Fruit fly (Drosophila melanogaster) ovary, adult (tissue): Measurements from ENCODE around the gene CG13615.

Experiments used
- CG17801 ChIP-seq: fragments of 200-800 bp; optimal IDR thresholded peaks from 2 replicates; lab custom pipeline; 2019; ENCODE audit warnings: missing biosample characterization, mild to moderate bottlenecking, missing genetic modification characterization, moderate library complexity; ENCODE audit not compliant: partially characterized antibody

The CG13615 gene

DNA sequence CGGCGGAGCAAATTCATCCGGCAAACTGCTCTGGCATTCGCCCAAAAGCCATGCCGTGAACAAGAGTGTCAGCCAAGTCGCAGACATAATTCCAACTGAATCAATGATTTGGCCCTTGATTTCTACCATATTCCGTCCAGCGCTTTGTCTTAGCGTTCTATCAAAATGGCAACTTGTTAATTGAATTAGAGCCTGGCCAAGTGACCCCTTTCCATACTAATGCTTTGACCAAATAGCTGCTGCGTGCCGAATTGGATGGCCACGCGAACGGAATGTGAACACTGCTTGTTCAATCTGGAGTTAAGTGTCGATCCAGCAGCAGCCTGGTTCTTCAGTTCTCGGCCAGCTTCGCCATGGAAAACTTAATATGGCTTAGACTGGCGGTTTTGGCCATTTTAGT lies at the start of gene CG13615, which contains the start of gene CG5768:
TSS of gene CG13615 (plus strand) at position 280 of the 400 bp plus-strand sequence.
TSS of gene CG5768 (minus strand) at position 101 of the 400 bp plus-strand sequence.
- TF ChIP-seq CG17801 (GFP tag; lab: Kevin White, UChicago): no peak

DNA sequence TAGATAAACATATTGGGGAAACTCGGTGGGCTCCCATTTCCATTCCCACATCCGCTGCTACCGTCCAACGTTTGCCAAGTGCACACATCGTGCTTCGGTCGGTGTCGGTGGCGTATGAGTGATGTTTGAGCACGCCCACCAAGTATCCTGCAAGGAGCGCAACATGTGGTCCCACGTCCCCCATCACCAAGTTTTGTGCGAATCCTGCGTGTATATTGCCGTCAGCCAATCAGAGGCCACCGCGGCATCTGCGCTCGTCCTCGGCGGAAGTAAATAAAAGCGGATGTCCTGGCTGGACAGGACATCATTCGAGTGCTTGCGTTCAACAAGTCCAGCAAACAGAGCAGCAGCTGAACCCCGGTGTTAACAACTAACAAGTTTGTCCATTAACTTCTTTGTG lies 49.1 kb upstream of the CG13615 start, which contains the start of gene Ms:
TSS of gene Ms (plus strand) at position 301 of the 400 bp plus-strand sequence.
- no peak for TF ChIP-seq CG17801 (GFP tag; lab: Kevin White, UChicago)

DNA sequence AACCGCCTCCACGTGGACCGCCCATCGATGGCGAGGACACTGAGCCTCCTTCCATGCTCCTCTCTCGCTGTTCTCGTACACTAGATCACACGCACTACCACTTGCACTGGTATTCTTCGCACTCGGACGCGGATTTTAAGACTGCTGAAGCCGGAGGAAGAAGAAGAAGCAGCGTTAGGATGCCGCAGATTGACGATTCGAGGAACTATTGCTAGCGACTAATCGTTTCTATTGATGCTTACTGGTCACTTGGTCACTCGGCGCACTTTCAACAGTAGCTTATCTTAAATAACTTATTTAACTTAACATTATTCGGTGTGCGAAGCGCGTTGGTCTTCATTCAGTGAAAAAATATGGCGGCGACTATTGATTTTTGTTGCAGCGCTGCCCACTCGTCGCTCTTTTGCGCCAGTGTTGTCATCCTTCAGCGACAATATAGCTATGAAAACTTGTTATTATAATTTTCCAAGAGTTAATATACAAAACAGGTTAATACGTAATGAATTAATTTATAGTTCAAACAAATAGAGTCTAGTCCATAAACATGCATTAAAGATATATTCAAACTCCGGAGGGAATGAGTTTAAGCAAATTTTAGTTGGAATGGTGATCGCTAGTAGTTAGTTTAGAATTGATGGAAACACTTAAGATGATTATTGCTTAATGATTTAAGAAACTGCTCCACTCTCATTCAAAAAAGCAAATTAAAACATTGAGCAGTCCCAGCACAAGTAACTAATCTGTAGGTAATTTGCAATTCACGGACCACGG lies 41.7 kb upstream of the CG13615 start, which contains the start of the genes CG5746 and CG6454:
TSS of gene CG5746 (minus strand) at position 372 of the 771 bp plus-strand sequence.
TSS of gene CG6454 (plus strand) at position 763 of the 771 bp plus-strand sequence.
- TF ChIP-seq CG17801 (GFP tag; lab: Kevin White, UChicago): peak; percentile 28

DNA sequence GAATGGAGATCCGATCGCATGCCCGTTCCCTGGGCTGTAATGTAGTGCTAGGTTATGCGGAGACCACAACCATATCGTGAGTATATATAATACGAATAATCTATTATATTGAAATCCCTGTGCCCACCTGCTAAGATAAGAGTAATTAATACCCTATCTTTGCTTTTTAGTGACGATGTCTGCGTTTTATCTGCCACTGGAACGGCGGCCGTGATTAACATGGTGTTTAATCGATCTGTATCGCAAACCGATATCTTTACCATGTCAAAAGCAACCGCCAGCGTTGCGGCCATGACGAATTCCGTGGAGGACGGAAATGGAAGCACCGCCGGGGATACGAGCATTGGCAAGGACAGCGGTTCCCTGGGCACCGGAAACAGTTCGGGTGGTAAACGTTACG lies 36.9 kb upstream of the CG13615 start:
- TF ChIP-seq CG17801 (GFP tag; lab: Kevin White, UChicago): no peak

DNA sequence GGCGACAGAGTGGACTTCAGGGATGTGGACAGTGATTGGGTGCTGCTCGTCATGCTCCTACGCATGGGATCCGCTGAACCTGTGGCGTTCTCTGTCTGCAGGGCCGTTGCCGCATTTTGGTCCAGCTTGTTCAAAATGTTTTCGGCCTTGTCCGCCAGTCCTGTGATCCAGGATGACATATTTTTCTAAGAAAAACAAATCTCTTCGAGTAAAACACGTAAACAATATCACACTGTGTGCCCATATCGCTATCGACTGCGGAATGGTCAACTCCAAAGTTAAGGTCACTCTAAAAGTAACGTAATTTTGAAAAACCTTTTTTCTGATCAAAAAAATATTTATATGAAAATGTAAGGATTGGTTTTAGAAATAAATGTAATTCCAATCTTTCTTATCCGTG lies 32.6 kb upstream of the CG13615 start, which contains the start of gene Golgin84:
TSS of gene Golgin84 (minus strand) at position 241 of the 400 bp plus-strand sequence.
- no peak for TF ChIP-seq CG17801 (GFP tag; lab: Kevin White, UChicago)

DNA sequence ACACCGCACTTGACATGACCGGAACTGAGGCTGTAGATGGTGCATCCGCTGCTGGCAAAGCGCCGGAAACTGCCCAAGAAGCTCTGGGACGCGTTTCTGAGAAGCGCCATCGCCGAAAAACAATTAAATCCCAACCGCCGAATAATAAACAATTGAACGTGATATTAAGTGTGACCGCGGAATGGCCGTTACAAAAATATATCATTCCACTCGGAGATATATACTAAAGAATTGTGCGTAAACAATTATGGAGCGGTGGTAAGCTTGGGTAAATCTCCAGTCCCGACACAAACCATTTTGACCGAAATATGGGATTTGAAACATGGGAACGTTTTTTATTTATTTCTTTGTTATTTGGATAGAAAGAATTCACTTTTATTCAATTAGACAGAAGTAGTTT lies 30.4 kb upstream of the CG13615 start, which contains the start of gene CG18528:
TSS of gene CG18528 (minus strand) at position 188 of the 400 bp plus-strand sequence.
- no peak for TF ChIP-seq CG17801 (GFP tag; lab: Kevin White, UChicago)

DNA sequence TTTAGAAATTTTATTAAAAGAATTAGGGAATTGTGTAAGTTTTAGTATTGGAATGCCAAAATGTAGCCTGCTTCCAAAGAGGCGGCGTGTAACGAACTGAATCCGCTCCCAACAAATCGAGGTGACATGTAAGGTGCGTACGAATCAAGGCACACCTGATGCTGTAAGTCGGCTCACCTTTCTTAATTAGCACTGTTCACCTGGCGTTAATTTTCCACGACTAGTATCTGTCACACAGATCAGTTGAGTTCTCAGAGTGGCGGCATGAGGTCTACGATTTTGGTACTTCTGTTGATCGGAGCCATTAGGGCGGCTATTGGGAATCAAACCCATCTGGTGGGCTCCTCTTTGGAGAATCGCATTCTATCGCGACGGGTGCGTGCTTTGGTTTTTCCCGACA lies 28.7 kb upstream of the CG13615 start, which contains the start of the genes CG5762 and CG33339:
TSS of gene CG5762 (minus strand) at position 101 of the 400 bp plus-strand sequence.
TSS of gene CG33339 (plus strand) at position 265 of the 400 bp plus-strand sequence.
- TF ChIP-seq CG17801 (GFP tag; lab: Kevin White, UChicago): no peak

DNA sequence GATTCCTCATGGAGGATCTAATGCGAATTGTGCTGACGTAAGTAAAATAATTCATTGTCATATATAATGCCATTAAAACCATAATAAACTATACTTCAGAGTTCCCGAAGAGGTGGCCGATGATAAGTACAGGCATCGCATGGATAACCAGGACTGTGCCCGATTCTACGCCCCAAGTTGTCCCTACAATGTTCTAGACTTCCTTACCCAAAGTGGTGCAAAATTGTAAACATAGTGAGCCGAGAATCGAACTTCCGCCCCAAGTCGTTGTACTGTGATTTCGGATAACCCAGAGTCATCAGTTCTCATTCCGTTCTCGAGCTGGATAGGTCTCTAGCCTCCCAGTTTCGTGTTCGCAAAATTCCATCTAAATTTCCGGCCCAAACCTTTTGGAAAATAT lies 27.5 kb upstream of the CG13615 start, which contains the start of gene CG33340:
TSS of gene CG33340 (plus strand) at position 301 of the 400 bp plus-strand sequence.
- TF ChIP-seq CG17801 (GFP tag; lab: Kevin White, UChicago): no peak

DNA sequence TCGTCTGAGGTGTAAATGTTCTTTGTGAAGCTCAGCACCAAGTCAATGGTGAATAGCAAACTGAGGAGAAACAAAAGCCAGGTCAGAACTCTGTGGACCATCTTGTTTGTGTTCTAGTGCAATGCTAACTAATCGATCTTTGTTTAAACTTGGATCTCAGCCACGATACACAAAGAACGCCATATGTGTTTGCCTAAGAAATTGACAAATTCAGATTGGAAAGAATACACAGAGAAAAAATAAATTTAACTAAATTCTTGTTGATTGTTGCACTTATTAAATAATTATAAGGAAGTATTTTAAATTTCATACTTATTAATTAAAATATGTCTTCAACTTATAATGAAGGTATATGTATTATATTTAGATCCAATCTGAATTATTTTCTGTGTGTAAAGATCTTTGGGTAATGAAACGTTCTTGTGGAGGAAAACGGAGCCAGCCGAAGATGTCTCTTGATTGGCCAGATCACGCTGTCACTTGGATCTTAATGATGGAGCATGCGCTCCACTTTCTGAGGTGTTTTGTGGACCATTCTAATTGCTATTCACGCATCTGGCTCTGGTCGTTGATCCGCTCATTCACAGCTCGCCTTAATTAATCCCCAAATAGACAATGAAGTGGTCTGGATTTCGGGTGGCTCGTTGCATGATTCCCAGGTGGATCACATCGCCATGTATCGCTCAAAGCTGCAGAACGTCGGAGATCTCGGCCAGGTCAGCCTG lies 25.3 kb upstream of the CG13615 start, which contains the start of the genes CG17784 and CG13613:
TSS of gene CG17784 (minus strand) at position 101 of the 725 bp plus-strand sequence.
TSS of gene CG13613 (plus strand) at position 675 of the 725 bp plus-strand sequence.
- no peak for TF ChIP-seq CG17801 (GFP tag; lab: Kevin White, UChicago)

DNA sequence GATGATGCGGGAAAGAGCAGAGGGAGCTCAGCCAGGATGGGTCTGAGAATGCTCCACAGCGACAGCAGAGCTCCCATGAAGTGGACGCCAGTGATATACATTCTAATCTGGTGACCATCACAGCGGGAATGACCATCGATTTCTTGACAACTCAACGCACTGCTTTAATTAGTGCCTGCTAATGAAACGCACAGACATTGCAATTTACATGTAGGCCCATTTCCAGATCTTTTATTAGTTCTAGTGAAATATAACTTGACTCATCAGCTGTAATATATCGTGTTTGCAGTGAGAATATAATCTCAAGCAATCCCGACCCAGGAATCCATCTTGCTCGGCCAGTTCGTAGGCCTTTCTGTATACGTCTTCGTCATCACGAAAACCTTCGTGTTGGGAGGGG lies 23.2 kb upstream of the CG13615 start, which contains the start of gene CG42811:
TSS of gene CG42811 (minus strand) at position 101 of the 400 bp plus-strand sequence.
- no peak for TF ChIP-seq CG17801 (GFP tag; lab: Kevin White, UChicago)

DNA sequence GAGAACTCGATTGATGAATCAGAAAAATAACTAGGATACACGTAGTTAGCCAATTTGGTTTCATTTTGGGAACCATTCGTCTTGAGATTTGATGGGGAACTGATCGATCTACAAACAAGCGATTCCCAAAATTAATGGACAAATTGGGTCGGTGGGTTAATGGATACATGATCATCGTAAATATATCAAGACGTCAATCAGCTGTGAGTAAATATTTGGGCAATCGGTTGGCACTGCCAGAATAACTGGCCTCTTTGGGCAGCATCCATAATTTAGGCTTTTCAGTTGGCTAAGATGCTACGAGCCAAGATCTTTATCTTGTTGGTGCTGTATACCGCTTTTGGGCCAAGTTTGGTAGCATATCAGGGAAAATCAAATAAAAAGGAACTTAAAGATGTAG lies 22.3 kb upstream of the CG13615 start, which contains the start of the genes CG42812 and CG33341:
TSS of gene CG42812 (minus strand) at position 101 of the 400 bp plus-strand sequence.
TSS of gene CG33341 (plus strand) at position 295 of the 400 bp plus-strand sequence.
- TF ChIP-seq CG17801 (GFP tag; lab: Kevin White, UChicago): no peak

DNA sequence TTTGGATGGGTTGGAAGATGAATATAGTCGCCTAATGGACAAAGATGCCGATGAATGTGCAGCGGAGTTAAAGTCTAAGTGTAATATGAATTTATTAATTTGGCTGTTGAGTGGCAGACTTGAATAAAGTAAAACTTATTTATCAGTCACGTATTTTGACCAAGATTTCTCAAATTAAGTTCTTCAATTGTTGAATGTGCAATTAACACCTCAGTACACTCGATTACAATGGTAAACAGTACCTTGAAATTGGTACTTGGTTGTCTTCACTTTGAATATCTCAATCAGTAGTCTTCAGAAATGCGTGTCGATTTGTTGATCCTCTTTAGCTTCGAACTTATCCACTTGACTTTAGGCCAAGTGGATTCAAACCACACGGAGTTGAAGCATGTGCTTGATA lies 21.1 kb upstream of the CG13615 start, which contains the start of gene CG13614:
TSS of gene CG13614 (plus strand) at position 301 of the 400 bp plus-strand sequence.
- no peak for TF ChIP-seq CG17801 (GFP tag; lab: Kevin White, UChicago)

DNA sequence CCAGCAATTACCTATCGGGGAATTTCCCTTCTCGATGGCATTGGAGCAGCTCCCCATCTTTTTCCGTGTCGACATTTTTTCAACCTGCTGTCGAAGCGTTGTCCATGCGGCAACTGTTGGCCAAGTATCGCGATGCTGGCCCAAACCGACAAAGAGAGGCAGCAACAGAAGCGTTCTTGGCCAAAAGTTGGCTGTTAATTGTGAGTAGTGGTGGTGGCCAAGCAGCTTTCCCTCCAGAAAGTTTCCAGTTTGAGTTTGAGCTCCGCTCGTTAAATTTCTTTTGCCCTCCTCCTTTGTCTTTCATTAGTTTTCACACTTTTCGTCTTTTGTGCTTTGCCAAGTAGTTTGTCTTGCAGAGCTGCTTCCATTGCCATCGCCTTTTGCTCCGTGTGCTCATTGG lies 17.7 kb upstream of the CG13615 start, which contains the start of gene CG17782:
TSS of gene CG17782 (minus strand) at position 101 of the 400 bp plus-strand sequence.
- no peak for TF ChIP-seq CG17801 (GFP tag; lab: Kevin White, UChicago)

DNA sequence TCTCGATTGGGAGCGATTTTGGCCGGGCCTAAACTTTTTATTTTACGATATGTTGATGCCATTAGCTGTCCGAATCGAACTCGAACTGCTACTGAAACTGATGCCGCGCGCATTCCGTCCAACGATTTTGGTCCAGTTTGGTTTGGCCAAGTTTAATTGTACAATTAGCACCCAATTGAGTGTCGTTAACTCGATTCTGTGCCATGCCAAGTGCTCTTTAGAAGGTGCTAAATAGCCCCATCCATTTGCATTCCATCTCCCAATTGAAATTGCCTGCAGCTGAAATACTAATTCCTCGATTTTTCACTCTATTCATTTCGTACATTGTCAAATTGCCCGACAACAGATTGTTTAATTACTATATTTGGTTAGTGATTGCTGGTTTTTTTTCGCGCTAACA lies 14.8 kb upstream of the CG13615 start, which contains the start of gene CG17781:
TSS of gene CG17781 (minus strand) at position 101 of the 400 bp plus-strand sequence.
- no peak for TF ChIP-seq CG17801 (GFP tag; lab: Kevin White, UChicago)
